Worm (Caenorhabditis elegans) whole organism, L3 larva: ENCODE results near the gene nmgp-1.

Source experiments
- ceh-82 ChIP-seq: fragments of 150-350 bp; optimal IDR thresholded peaks from 2 replicates; lab custom pipeline; 2014; ENCODE audit warnings: missing biosample characterization, missing genetic modification characterization
- ceh-9 ChIP-seq: sonication (generic microtip); optimal IDR thresholded peaks from 2 replicates; lab custom pipeline; 2018; ENCODE audit warnings: missing biosample characterization, missing genetic modification characterization
- egl-27 ChIP-seq: sonication (generic microtip); optimal IDR thresholded peaks from 4 replicates; lab custom pipeline; 2017; ENCODE audit warnings: missing biosample characterization, missing genetic modification reagents, missing genetic modification characterization
- jun-1 ChIP-seq: fragments of 150-350 bp; optimal IDR thresholded peaks from 2 replicates; lab custom pipeline; 2014; ENCODE audit warnings: missing biosample characterization, missing genetic modification reagents, missing genetic modification characterization
- lin-39 ChIP-seq: fragments of 150-350 bp; optimal IDR thresholded peaks from 2 replicates; lab custom pipeline; 2018; ENCODE audit warnings: missing biosample characterization, missing genetic modification reagents, missing genetic modification characterization
- nhr-12 ChIP-seq: fragments of 150-350 bp; optimal IDR thresholded peaks from 2 replicates; lab custom pipeline; 2014; ENCODE audit warnings: missing biosample characterization, missing genetic modification characterization
- pha-4 ChIP-seq: fragments of 150-350 bp; optimal IDR thresholded peaks from 2 replicates; lab custom pipeline; 2014; ENCODE audit warnings: missing biosample characterization, missing genetic modification reagents, missing genetic modification characterization
- ztf-11 ChIP-seq: fragments of 150-350 bp; optimal IDR thresholded peaks from 2 replicates; lab custom pipeline; 2014; ENCODE audit warnings: missing biosample characterization, missing genetic modification characterization

DNA sequence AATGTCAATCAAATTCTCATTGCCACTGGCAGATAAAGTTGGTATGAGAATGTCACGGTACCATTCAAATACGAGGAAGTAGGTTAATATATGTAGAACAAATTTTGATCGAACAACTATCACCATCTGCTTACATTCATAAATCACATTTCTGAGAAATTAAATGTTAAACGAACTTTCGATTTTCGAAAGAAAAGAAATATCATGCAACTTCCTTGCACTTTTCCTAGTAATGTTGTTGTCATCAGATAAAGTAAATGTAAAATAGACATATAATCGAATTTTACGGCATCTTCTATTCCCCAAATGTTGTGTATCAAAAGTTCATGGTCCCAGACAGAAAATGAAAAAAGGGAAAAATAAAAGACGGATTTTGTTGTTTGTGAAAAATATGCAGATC, 50.8 kb downstream of the nmgp-1 start:
- TF ChIP-seq egl-27 (tag; lab: Kevin White, UChicago): no peak
- TF ChIP-seq ztf-11: no peak
- TF ChIP-seq jun-1 (tag; lab: Kevin White, UChicago): no peak
- no peak for TF ChIP-seq ceh-9 (tag; lab: Kevin White, UChicago)
- no peak for TF ChIP-seq nhr-12 (tag; lab: Kevin White, UChicago)
- TF ChIP-seq ceh-82 (tag; lab: Kevin White, UChicago): no peak
- TF ChIP-seq lin-39: no peak
- TF ChIP-seq pha-4 (tag; lab: Kevin White, UChicago): no peak
